Fruit fly (Drosophila melanogaster) whole organism, adult: ENCODE measurements around the gene CG7182.

Experiments used
- CG11617 ChIP-seq: fragments of 200-800 bp; sonication (Bioruptor generic); optimal IDR thresholded peaks from 2 replicates; lab custom pipeline; 2017; ENCODE audit warnings: mild to moderate bottlenecking, missing biosample characterization, missing genetic modification reagents, missing genetic modification characterization
- CG12768 ChIP-seq: fragments of 200-800 bp; sonication (Bioruptor generic); optimal IDR thresholded peaks from 2 replicates; lab custom pipeline; 2017; ENCODE audit warnings: missing biosample characterization, missing genetic modification characterization, mild to moderate bottlenecking, moderate library complexity, missing genetic modification reagents
- CG14711 ChIP-seq: fragments of 200-800 bp; sonication (Bioruptor generic); optimal IDR thresholded peaks from 2 replicates; lab custom pipeline; 2018; ENCODE audit warnings: missing biosample characterization, mild to moderate bottlenecking, missing genetic modification characterization, moderate library complexity
- CG1620 ChIP-seq: fragments of 200-800 bp; sonication (Bioruptor generic); optimal IDR thresholded peaks from 2 replicates; lab custom pipeline; 2016; ENCODE audit warnings: missing biosample characterization, missing genetic modification characterization
- CG33017 ChIP-seq: fragments of 200-800 bp; sonication (Bioruptor generic); optimal IDR thresholded peaks from 2 replicates; lab custom pipeline; 2018; ENCODE audit warnings: missing biosample characterization, mild to moderate bottlenecking, missing genetic modification characterization, moderate library complexity
- CG5204 ChIP-seq: fragments of 200-800 bp; sonication (Bioruptor generic); optimal IDR thresholded peaks from 2 replicates; lab custom pipeline; 2016; ENCODE audit warnings: missing biosample characterization, missing genetic modification characterization
- CG7045 ChIP-seq: fragments of 200-800 bp; sonication (Bioruptor generic); optimal IDR thresholded peaks from 2 replicates; lab custom pipeline; 2017; ENCODE audit warnings: missing biosample characterization, mild to moderate bottlenecking, missing genetic modification characterization
- CG7101 ChIP-seq: fragments of 200-800 bp; sonication (Bioruptor generic); optimal IDR thresholded peaks from 2 replicates; lab custom pipeline; 2018; ENCODE audit warnings: missing biosample characterization, mild to moderate bottlenecking, missing genetic modification characterization, moderate library complexity
- Clk ChIP-seq: fragments of 200-800 bp; sonication (Bioruptor generic); optimal IDR thresholded peaks from 2 replicates; lab custom pipeline; 2017; ENCODE audit warnings: missing biosample characterization, missing genetic modification characterization
- Crg-1 ChIP-seq: fragments of 200-800 bp; sonication (Bioruptor generic); optimal IDR thresholded peaks from 2 replicates; lab custom pipeline; 2016; ENCODE audit warnings: missing biosample characterization, missing genetic modification characterization
- Hr96 ChIP-seq: fragments of 200-800 bp; sonication (Bioruptor generic); optimal IDR thresholded peaks from 2 replicates; lab custom pipeline; 2016; ENCODE audit warnings: missing biosample characterization, missing genetic modification characterization
- Mnt ChIP-seq: fragments of 200-800 bp; sonication (Bioruptor generic); optimal IDR thresholded peaks from 2 replicates; lab custom pipeline; 2016; ENCODE audit warnings: missing biosample characterization, mild to moderate bottlenecking, missing genetic modification characterization
- bab1 ChIP-seq: fragments of 200-800 bp; sonication (Bioruptor generic); optimal IDR thresholded peaks from 3 replicates; lab custom pipeline; 2019; ENCODE audit warnings: missing biosample characterization, mild to moderate bottlenecking, missing genetic modification characterization, moderate library complexity
- cic ChIP-seq: fragments of 200-800 bp; sonication (Bioruptor generic); optimal IDR thresholded peaks from 2 replicates; lab custom pipeline; 2017; ENCODE audit warnings: missing biosample characterization, mild to moderate bottlenecking, missing genetic modification characterization, moderate library complexity
- cnc ChIP-seq, 2 experiments: fragments of >200 bp; optimal IDR thresholded peaks; 2 replicates each; lab custom pipeline; 2017
- kay ChIP-seq: fragments of 200-800 bp; sonication (Bioruptor generic); peaks from one replicate; lab custom pipeline; 2016; ENCODE audit warnings: missing biosample characterization, missing genetic modification characterization, borderline replicate concordance
- ovo ChIP-seq: fragments of 200-800 bp; sonication (Bioruptor generic); optimal IDR thresholded peaks from 2 replicates; lab custom pipeline; 2016; ENCODE audit warnings: missing biosample characterization, missing genetic modification characterization
- pad ChIP-seq: fragments of 200-800 bp; sonication (Bioruptor generic); optimal IDR thresholded peaks from 3 replicates; lab custom pipeline; 2017; ENCODE audit warnings: missing biosample characterization, missing genetic modification characterization, mild to moderate bottlenecking, moderate library complexity, missing genetic modification reagents
- tj ChIP-seq: fragments of 200-800 bp; sonication (Bioruptor generic); optimal IDR thresholded peaks from 3 replicates; lab custom pipeline; 2017; ENCODE audit warnings: missing biosample characterization, mild to moderate bottlenecking, missing genetic modification characterization, moderate library complexity
- toe ChIP-seq: fragments of 200-800 bp; sonication (Bioruptor generic); optimal IDR thresholded peaks from 2 replicates; lab custom pipeline; 2016; ENCODE audit warnings: missing biosample characterization, missing genetic modification characterization

The CG7182 gene

dm6 chr3L:8360063-8360642, 14.0 kb upstream of the CG7182 start:
- TF ChIP-seq kay (GFP tag; lab: Kevin White, UChicago), result peak; percentile 92
- peak; percentile 26 for TF ChIP-seq CG12768 (GFP tag; lab: Kevin White, UChicago)
- no peak for TF ChIP-seq tj (GFP tag; lab: Kevin White, UChicago)

- no peak for TF ChIP-seq pad (GFP tag; lab: Kevin White, UChicago)
- no peak for TF ChIP-seq CG11617 (GFP tag; lab: Kevin White, UChicago)
- TF ChIP-seq Hr96 (GFP tag; lab: Kevin White, UChicago), result peak; percentile 31
- TF ChIP-seq CG1620 (GFP tag; lab: Kevin White, UChicago), result no peak
- TF ChIP-seq CG12768 (GFP tag; lab: Kevin White, UChicago), result peak; percentile 73
- no peak for TF ChIP-seq CG33017 (tag; lab: Kevin White, UChicago)
- peak; percentile 99 for TF ChIP-seq cic
- TF ChIP-seq cnc (optimal IDR thresholded peaks at IDR 0.05; lab: Kevin White, UChicago), result no peak
- TF ChIP-seq Crg-1, result no peak
- peak; percentile 61 for TF ChIP-seq tj (GFP tag; lab: Kevin White, UChicago)
- no peak for TF ChIP-seq CG14711 (tag; lab: Kevin White, UChicago)
- TF ChIP-seq Mnt (GFP tag; lab: Kevin White, UChicago), result peak; percentile 32
- no peak for TF ChIP-seq toe (GFP tag; lab: Kevin White, UChicago)
- no peak for TF ChIP-seq CG5204
- no peak for TF ChIP-seq CG7101
- TF ChIP-seq ovo (GFP tag; lab: Kevin White, UChicago), result peak; percentile 98
- TF ChIP-seq CG7045 (GFP tag; lab: Kevin White, UChicago), result no peak
- TF ChIP-seq kay (GFP tag; lab: Kevin White, UChicago), result peak; percentile 99
- no peak for TF ChIP-seq Clk
- TF ChIP-seq bab1 (GFP tag; lab: Kevin White, UChicago), result no peak
Observed at dm6 chr3L:8358776-8359455, 12.7 kb upstream of the CG7182 start.

dm6 chr3L:8358138-8358537, 12.0 kb upstream of the CG7182 start:
- no peak for TF ChIP-seq cnc (optimal IDR thresholded peaks at IDR 0.05; lab: Kevin White, UChicago)
- no peak for TF ChIP-seq Crg-1
- no peak for TF ChIP-seq pad (GFP tag; lab: Kevin White, UChicago)
- no peak for TF ChIP-seq tj (GFP tag; lab: Kevin White, UChicago)
- no peak for TF ChIP-seq Hr96 (GFP tag; lab: Kevin White, UChicago)
- TF ChIP-seq CG33017 (tag; lab: Kevin White, UChicago), result peak; percentile 8
- no peak for TF ChIP-seq Clk
- TF ChIP-seq Mnt (GFP tag; lab: Kevin White, UChicago), result no peak
- TF ChIP-seq CG7101, result peak; percentile 37
- TF ChIP-seq CG1620 (GFP tag; lab: Kevin White, UChicago), result no peak
- TF ChIP-seq bab1 (GFP tag; lab: Kevin White, UChicago), result peak; percentile 52
- peak; percentile 65 for TF ChIP-seq CG11617 (GFP tag; lab: Kevin White, UChicago)
- TF ChIP-seq CG7045 (GFP tag; lab: Kevin White, UChicago), result peak; percentile 6
- peak; percentile 38 for TF ChIP-seq CG14711 (tag; lab: Kevin White, UChicago)
- TF ChIP-seq kay (GFP tag; lab: Kevin White, UChicago), result no peak
- TF ChIP-seq cic, result no peak
- TF ChIP-seq toe (GFP tag; lab: Kevin White, UChicago), result no peak
- TF ChIP-seq CG5204, result no peak
- no peak for TF ChIP-seq ovo (GFP tag; lab: Kevin White, UChicago)
- peak; percentile 7 for TF ChIP-seq CG12768 (GFP tag; lab: Kevin White, UChicago)

dm6 chr3L:8356196-8356595, 10.0 kb upstream of the CG7182 start, which contains the start of gene Culd:
TSS of gene Culd (minus strand) at chr3L:8356296.
- no peak for TF ChIP-seq CG14711 (tag; lab: Kevin White, UChicago)
- no peak for TF ChIP-seq kay (GFP tag; lab: Kevin White, UChicago)
- no peak for TF ChIP-seq toe (GFP tag; lab: Kevin White, UChicago)
- TF ChIP-seq Mnt (GFP tag; lab: Kevin White, UChicago), result no peak
- no peak for TF ChIP-seq Clk
- TF ChIP-seq pad (GFP tag; lab: Kevin White, UChicago), result no peak
- TF ChIP-seq cnc (optimal IDR thresholded peaks at IDR 0.05; lab: Kevin White, UChicago), result no peak
- TF ChIP-seq ovo (GFP tag; lab: Kevin White, UChicago), result no peak

dm6 chr3L:8347346-8347745, 1.2 kb upstream of the CG7182 start:
- TF ChIP-seq CG7045 (GFP tag; lab: Kevin White, UChicago) (no peak), CG7101 (peak; percentile 16), CG11617 (GFP tag; lab: Kevin White, UChicago) (no peak)

- no peak for TF ChIP-seq CG12768 (GFP tag; lab: Kevin White, UChicago)
- no peak for TF ChIP-seq kay (GFP tag; lab: Kevin White, UChicago)
- TF ChIP-seq Crg-1, result no peak
- no peak for TF ChIP-seq bab1 (GFP tag; lab: Kevin White, UChicago)
- TF ChIP-seq Clk, result no peak
- no peak for TF ChIP-seq CG5204
- TF ChIP-seq CG14711 (tag; lab: Kevin White, UChicago), result no peak
- TF ChIP-seq CG33017 (tag; lab: Kevin White, UChicago), result no peak
- TF ChIP-seq ovo (GFP tag; lab: Kevin White, UChicago), result no peak
- TF ChIP-seq Mnt (GFP tag; lab: Kevin White, UChicago), result no peak
- TF ChIP-seq toe (GFP tag; lab: Kevin White, UChicago), result no peak
- no peak for TF ChIP-seq CG11617 (GFP tag; lab: Kevin White, UChicago)
- TF ChIP-seq cic, result no peak
- no peak for TF ChIP-seq CG7045 (GFP tag; lab: Kevin White, UChicago)
- no peak for TF ChIP-seq cnc (optimal IDR thresholded peaks at IDR 0.05; lab: Kevin White, UChicago)
- no peak for TF ChIP-seq CG7101
Observed at dm6 chr3L:8345182-8345581, 1.0 kb downstream of the CG7182 start.
